Worm (Caenorhabditis elegans) whole organism, young adult: Measurements from ENCODE around the gene exc-6.

Experiments
- C17E4.6 ChIP-seq: fragments of 200-800 bp; sonication (Bioruptor generic); IDR thresholded peaks from 2 replicates; pipeline ENCODE4 v1.3.6; 2022; ENCODE audit warnings: missing genetic modification reagents, missing genetic modification characterization, missing compliant biosample characterization
- D2030.7 ChIP-seq: fragments of 200-800 bp; sonication (Bioruptor generic); IDR thresholded peaks from 2 replicates; pipeline ENCODE4 v1.3.6; 2022; ENCODE audit warnings: missing genetic modification reagents, missing genetic modification characterization, missing compliant biosample characterization
- F23B12.7 ChIP-seq: sonication (generic microtip); optimal IDR thresholded peaks from 2 replicates; lab custom pipeline; 2017; ENCODE audit warnings: missing genetic modification characterization, mild to moderate bottlenecking, missing compliant biosample characterization, antibody characterized with exemption, moderate library complexity; ENCODE audit not compliant: insufficient read depth
- F33H1.4 ChIP-seq: fragments of 200-800 bp; sonication (Bioruptor generic); IDR thresholded peaks from 2 replicates; pipeline ENCODE4 v1.3.6; 2022; ENCODE audit warnings: missing genetic modification reagents, missing genetic modification characterization, missing compliant biosample characterization
- F37B4.10 ChIP-seq: fragments of 200-800 bp; sonication (Bioruptor generic); IDR thresholded peaks from 2 replicates; pipeline ENCODE4 v1.3.6; 2022; ENCODE audit warnings: missing genetic modification characterization, missing compliant biosample characterization
- F49E8.2 ChIP-seq: sonication (generic microtip); optimal IDR thresholded peaks from 3 replicates; lab custom pipeline; 2017; ENCODE audit warnings: missing genetic modification characterization, mild to moderate bottlenecking, missing compliant biosample characterization, antibody characterized with exemption, moderate library complexity; ENCODE audit not compliant: insufficient read depth
- F57A8.1 ChIP-seq: fragments of 200-800 bp; sonication (Bioruptor generic); optimal IDR thresholded peaks from 2 replicates; lab custom pipeline; 2018; ENCODE audit warnings: mild to moderate bottlenecking, missing genetic modification characterization, moderate library complexity, missing compliant biosample characterization
- F57C9.4 ChIP-seq: sonication (generic microtip); optimal IDR thresholded peaks from 2 replicates; lab custom pipeline; 2017; ENCODE audit warnings: mild to moderate bottlenecking, missing genetic modification characterization, missing compliant biosample characterization
- T26A5.8 ChIP-seq: sonication (generic microtip); optimal IDR thresholded peaks from 2 replicates; lab custom pipeline; 2016; ENCODE audit warnings: missing genetic modification characterization, missing compliant biosample characterization
- Y53G8AR.9 ChIP-seq: fragments of 200-800 bp; sonication (Bioruptor generic); conservative IDR thresholded peaks from 2 replicates; pipeline ENCODE4 v1.3.6; 2022; ENCODE audit warnings: missing genetic modification reagents, missing genetic modification characterization, missing compliant biosample characterization
- Y56A3A.18 ChIP-seq: fragments of 200-800 bp; sonication (Bioruptor generic); IDR thresholded peaks from 2 replicates; pipeline ENCODE4 v1.3.6; 2022; ENCODE audit warnings: missing genetic modification reagents, missing genetic modification characterization, missing compliant biosample characterization
- Y67H2A.10 ChIP-seq: fragments of 200-800 bp; sonication (Bioruptor generic); conservative IDR thresholded peaks from 2 replicates; pipeline ENCODE4 v1.3.6; 2022; ENCODE audit warnings: missing genetic modification reagents, missing genetic modification characterization, missing compliant biosample characterization
- Y79H2A.3 ChIP-seq: fragments of 200-800 bp; sonication (Bioruptor generic); conservative IDR thresholded peaks from 2 replicates; pipeline ENCODE4 v1.3.6; 2022; ENCODE audit warnings: missing genetic modification reagents, missing genetic modification characterization, missing compliant biosample characterization
- ccch-3 ChIP-seq: fragments of 200-800 bp; sonication (Bioruptor generic); optimal IDR thresholded peaks from 2 replicates; lab custom pipeline; 2018; ENCODE audit warnings: mild to moderate bottlenecking, missing genetic modification characterization, missing compliant biosample characterization
- ceh-40 ChIP-seq: fragments of 200-800 bp; sonication (Bioruptor generic); IDR thresholded peaks from 2 replicates; pipeline ENCODE4 v1.3.6; 2022; ENCODE audit warnings: missing genetic modification characterization, missing compliant biosample characterization
- ceh-58 ChIP-seq: fragments of 200-800 bp; sonication (Bioruptor generic); IDR thresholded peaks from 2 replicates; pipeline ENCODE4 v1.3.6; 2022; ENCODE audit warnings: missing genetic modification characterization, missing compliant biosample characterization
- ceh-79 ChIP-seq: sonication (generic microtip); optimal IDR thresholded peaks from 2 replicates; lab custom pipeline; 2017; ENCODE audit warnings: mild to moderate bottlenecking, missing genetic modification characterization, missing compliant biosample characterization
- ceh-91 ChIP-seq: fragments of 200-800 bp; sonication (Bioruptor generic); IDR thresholded peaks from 2 replicates; pipeline ENCODE4 v1.3.6; 2022; ENCODE audit warnings: missing genetic modification reagents, missing genetic modification characterization, missing compliant biosample characterization
- die-1 ChIP-seq: sonication (generic microtip); optimal IDR thresholded peaks from 2 replicates; lab custom pipeline; 2016; ENCODE audit warnings: missing genotype, mild to moderate bottlenecking, missing genetic modification characterization, missing compliant biosample characterization
- dpff-1 ChIP-seq: sonication (generic microtip); optimal IDR thresholded peaks from 2 replicates; lab custom pipeline; 2017; ENCODE audit warnings: mild to moderate bottlenecking, missing genetic modification characterization, missing compliant biosample characterization
- dpl-1 ChIP-seq: fragments of 150-350 bp; optimal IDR thresholded peaks from 2 replicates; lab custom pipeline; 2014; ENCODE audit warnings: missing biosample characterization, missing genetic modification reagents, missing genetic modification characterization
- egrh-3 ChIP-seq: fragments of 200-800 bp; sonication (Bioruptor generic); IDR thresholded peaks from 2 replicates; pipeline ENCODE4 v1.3.6; 2022; ENCODE audit warnings: missing genetic modification reagents, missing genetic modification characterization, missing compliant biosample characterization
- ekl-4 ChIP-seq: fragments of 200-800 bp; sonication (Bioruptor generic); IDR thresholded peaks from 2 replicates; pipeline ENCODE4 v1.3.6; 2022; ENCODE audit warnings: missing genetic modification reagents, missing genetic modification characterization, missing compliant biosample characterization
- hlh-12 ChIP-seq: sonication (generic microtip); optimal IDR thresholded peaks from 2 replicates; lab custom pipeline; 2016; ENCODE audit warnings: missing genetic modification characterization, missing compliant biosample characterization
- hmg-20 ChIP-seq: fragments of 200-800 bp; sonication (Bioruptor generic); IDR thresholded peaks from 2 replicates; pipeline ENCODE4 v1.3.6; 2022; ENCODE audit warnings: missing genetic modification reagents, missing genetic modification characterization, missing compliant biosample characterization
- hsf-1 ChIP-seq: fragments of 200-800 bp; sonication (Bioruptor generic); IDR thresholded peaks from 2 replicates; pipeline ENCODE4 v1.3.6; 2022; ENCODE audit warnings: missing genetic modification reagents, missing genetic modification characterization, missing compliant biosample characterization
- let-607 ChIP-seq, 2 experiments: fragments of 200-800 bp in 1 of 2; sonication (Bioruptor generic) in 1 of 2; sonication (generic microtip) in 1 of 2; optimal IDR thresholded peaks; 2 replicates each; lab custom pipeline; 2016 to 2018; ENCODE audit warnings: mild to moderate bottlenecking in 2 of 2, missing compliant biosample characterization in 2 of 2, missing genetic modification characterization in 2 of 2, moderate library complexity in 2 of 2, missing genotype in 1 of 2
- lin-26 ChIP-seq: fragments of 200-800 bp; sonication (Bioruptor generic); IDR thresholded peaks from 2 replicates; pipeline ENCODE4 v1.3.6; 2022; ENCODE audit warnings: missing genetic modification reagents, missing genetic modification characterization, missing compliant biosample characterization
- madf-10 ChIP-seq: sonication (generic microtip); optimal IDR thresholded peaks from 2 replicates; lab custom pipeline; 2016; ENCODE audit warnings: mild to moderate bottlenecking, missing genetic modification characterization, missing compliant biosample characterization
- madf-3 ChIP-seq: fragments of 200-800 bp; sonication (Bioruptor generic); IDR thresholded peaks from 2 replicates; pipeline ENCODE4 v1.3.6; 2022; ENCODE audit warnings: missing genetic modification reagents, missing genetic modification characterization, missing compliant biosample characterization
- pbrm-1 ChIP-seq: fragments of 200-800 bp; sonication (Bioruptor generic); IDR thresholded peaks from 2 replicates; pipeline ENCODE4 v1.3.6; 2022; ENCODE audit warnings: missing genetic modification reagents, missing genetic modification characterization, missing compliant biosample characterization
- sdz-38 ChIP-seq: sonication (generic microtip); optimal IDR thresholded peaks from 2 replicates; lab custom pipeline; 2016; ENCODE audit warnings: missing genotype, missing genetic modification characterization, missing compliant biosample characterization
- snpc-3.4 ChIP-seq: sonication (generic microtip); optimal IDR thresholded peaks from 2 replicates; lab custom pipeline; 2017; ENCODE audit warnings: missing genetic modification characterization, mild to moderate bottlenecking, missing compliant biosample characterization, antibody characterized with exemption, moderate library complexity, missing genotype, missing genetic modification reagents
- unc-130 ChIP-seq: sonication (generic microtip); optimal IDR thresholded peaks from 2 replicates; lab custom pipeline; 2016; ENCODE audit warnings: missing genetic modification reagents, missing genetic modification characterization, missing compliant biosample characterization
- zfh-2 ChIP-seq: fragments of 200-800 bp; sonication (Bioruptor generic); conservative IDR thresholded peaks from 2 replicates; pipeline ENCODE4 v1.3.6; 2022; ENCODE audit warnings: missing genetic modification reagents, missing genetic modification characterization, missing compliant biosample characterization
- ztf-26 ChIP-seq: sonication (generic microtip); optimal IDR thresholded peaks from 2 replicates; lab custom pipeline; 2017; ENCODE audit warnings: missing genetic modification characterization, missing compliant biosample characterization
- ztf-28 ChIP-seq: fragments of 200-800 bp; sonication (Bioruptor generic); IDR thresholded peaks from 2 replicates; pipeline ENCODE4 v1.3.6; 2022; ENCODE audit warnings: missing genetic modification reagents, missing genetic modification characterization, missing compliant biosample characterization

exc-6 gene

DNA sequence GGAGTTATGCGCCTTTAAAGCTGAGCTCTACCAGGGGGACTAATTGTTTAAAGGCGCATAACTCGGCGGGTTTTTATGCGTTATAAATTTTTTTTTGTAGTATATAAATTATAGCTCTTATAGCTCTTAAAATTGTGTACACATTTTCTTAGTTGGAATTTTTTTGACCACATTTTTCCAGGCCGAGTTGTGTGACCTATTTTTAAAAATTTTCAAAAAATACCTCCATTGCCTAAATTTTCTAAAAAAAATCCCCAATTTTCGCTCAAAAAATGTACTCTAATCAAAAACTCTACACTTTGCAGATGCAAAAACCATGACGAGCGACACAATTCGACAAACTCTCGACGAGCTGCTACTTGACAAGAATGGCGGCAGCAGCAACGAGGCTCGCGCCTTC is at the start of gene exc-6:
Gene exc-6, plus strand, starts transcription at position 301 of the 400 bp plus-strand sequence.
- TF ChIP-seq F57A8.1 (GFP tag; lab: Kevin White, UChicago) (no peak), lin-26 (GFP tag; lab: Robert Waterston, UW) (no peak), ceh-79 (tag; lab: Kevin White, UChicago) (no peak), dpl-1 (GFP tag; lab: Kevin White, UChicago) (no peak), Y56A3A.18 (no peak), F49E8.2 (tag; lab: Kevin White, UChicago) (no peak), ceh-58 (GFP tag; lab: Robert Waterston, UW) (no peak), ztf-28 (GFP tag; lab: Robert Waterston, UW) (no peak), ccch-3 (no peak), let-607 (tag; optimal IDR thresholded peaks at IDR 0.05; lab: Kevin White, UChicago) (no peak), T26A5.8 (no peak), Y79H2A.3 (no peak), madf-3 (GFP tag; lab: Robert Waterston, UW) (no peak), F33H1.4 (GFP tag; lab: Robert Waterston, UW) (no peak), sdz-38 (tag; lab: Kevin White, UChicago) (no peak), ceh-40 (no peak)
- TF ChIP-seq, all 124 proteins: peak for 0

DNA sequence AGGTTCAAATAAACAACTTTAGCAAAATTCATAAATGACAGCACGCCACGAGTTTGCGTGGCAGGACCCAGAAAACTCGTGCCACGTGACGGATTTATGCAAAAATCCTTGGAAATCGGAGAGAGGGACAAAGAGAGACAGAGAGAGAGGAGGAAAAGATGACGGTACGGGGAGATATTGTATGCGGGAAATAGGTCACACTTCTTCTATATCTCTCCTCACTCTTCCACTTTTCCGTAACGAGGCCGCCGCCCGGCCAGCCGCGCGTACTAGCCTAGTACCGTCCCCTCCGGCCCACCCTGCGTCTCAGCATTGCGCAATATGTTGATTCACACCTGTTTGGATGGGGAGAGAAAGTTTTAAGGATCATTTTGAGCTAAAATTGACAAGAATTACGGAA is 48.9 kb upstream of the exc-6 start:
- TF ChIP-seq zfh-2 (GFP tag; lab: Robert Waterston, UW) (peak; percentile 55), C17E4.6 (GFP tag; lab: Robert Waterston, UW) (no peak)

DNA sequence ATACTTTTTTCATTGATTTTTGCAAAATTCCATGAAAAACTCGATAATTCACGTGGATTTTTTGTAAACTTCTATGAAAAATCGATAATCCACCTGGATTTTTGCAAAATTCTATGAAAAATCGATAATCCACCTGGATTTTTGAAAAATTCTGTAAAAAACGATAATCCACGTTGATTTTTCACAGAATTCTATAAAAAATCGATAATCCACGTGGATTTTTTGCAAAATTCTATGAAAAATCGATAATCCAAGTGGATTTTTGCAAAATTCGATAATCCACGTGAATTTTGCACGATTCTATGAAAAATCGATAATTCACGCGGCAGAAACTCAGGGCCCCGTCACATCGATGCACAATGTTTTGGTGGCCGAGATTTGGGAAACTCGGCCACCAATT is 44.9 kb upstream of the exc-6 start:
- no peak for TF ChIP-seq F37B4.10 (GFP tag; lab: Robert Waterston, UW)
- no peak for TF ChIP-seq dpff-1
- no peak for TF ChIP-seq die-1
- TF ChIP-seq egrh-3 (GFP tag; lab: Robert Waterston, UW), result no peak
- no peak for TF ChIP-seq unc-130 (GFP tag; lab: Kevin White, UChicago)
- no peak for TF ChIP-seq hlh-12 (tag; lab: Kevin White, UChicago)
- TF ChIP-seq, all 124 proteins: peak for 0

DNA sequence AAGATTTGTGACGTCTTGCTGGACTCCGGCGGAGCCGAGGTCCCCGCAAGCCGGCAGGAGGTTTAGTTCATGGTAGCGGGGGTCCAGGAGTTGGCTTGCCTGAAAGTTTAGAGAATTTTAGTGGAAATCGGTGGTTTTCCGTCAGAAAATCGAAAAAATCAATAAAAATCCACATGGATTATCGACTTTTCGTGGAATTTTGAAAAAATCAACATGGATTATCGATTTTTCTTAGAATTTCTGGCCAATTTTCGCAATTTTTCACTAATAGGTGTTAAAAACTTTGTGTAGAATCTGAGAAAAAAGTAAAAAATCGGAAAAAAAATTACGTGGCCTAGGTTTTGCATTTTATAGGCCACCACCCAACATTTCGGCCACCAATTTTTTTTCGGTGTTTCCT is 44.1 kb upstream of the exc-6 start:
- TF ChIP-seq F57C9.4 (tag; lab: Kevin White, UChicago), result no peak
- TF ChIP-seq unc-130 (GFP tag; lab: Kevin White, UChicago), result no peak
- no peak for TF ChIP-seq ztf-26 (tag; lab: Kevin White, UChicago)
- no peak for TF ChIP-seq hsf-1 (GFP tag; lab: Robert Waterston, UW)
- no peak for TF ChIP-seq snpc-3.4 (tag; lab: Kevin White, UChicago)
- TF ChIP-seq ceh-91 (GFP tag; lab: Robert Waterston, UW), result no peak
- TF ChIP-seq Y67H2A.10, result no peak
- no peak for TF ChIP-seq D2030.7 (GFP tag; lab: Robert Waterston, UW)
- TF ChIP-seq madf-3 (GFP tag; lab: Robert Waterston, UW), result no peak
- no peak for TF ChIP-seq hmg-20 (GFP tag; lab: Robert Waterston, UW)
- no peak for TF ChIP-seq let-607 (tag; optimal IDR thresholded peaks at IDR 0.05; lab: Kevin White, UChicago)
- no peak for TF ChIP-seq F23B12.7 (tag; lab: Kevin White, UChicago)
- no peak for TF ChIP-seq pbrm-1 (GFP tag; lab: Robert Waterston, UW)
- TF ChIP-seq madf-10 (tag; lab: Kevin White, UChicago), result no peak
- no peak for TF ChIP-seq C17E4.6 (GFP tag; lab: Robert Waterston, UW)
- no peak for TF ChIP-seq ekl-4 (GFP tag; lab: Robert Waterston, UW)
- TF ChIP-seq Y53G8AR.9 (GFP tag; lab: Robert Waterston, UW), result no peak
